Fruit fly (Drosophila melanogaster) whole organism, prepupa: Measurements from ENCODE around the gene CG3224.

Source experiments
- Blimp-1 ChIP-seq: fragments of 200-800 bp; sonication (Bioruptor generic); optimal IDR thresholded peaks from 3 replicates; lab custom pipeline; 2017; ENCODE audit warnings: missing biosample characterization, missing genetic modification characterization, mild to moderate bottlenecking, moderate library complexity, missing genetic modification reagents
- CG10631 ChIP-seq: fragments of 200-800 bp; sonication (Bioruptor generic); optimal IDR thresholded peaks from 2 replicates; lab custom pipeline; 2016; ENCODE audit warnings: missing biosample characterization, missing genetic modification characterization
- CG10669 ChIP-seq: fragments of 200-800 bp; sonication (Bioruptor generic); optimal IDR thresholded peaks from 3 replicates; lab custom pipeline; 2018; ENCODE audit warnings: missing biosample characterization, mild to moderate bottlenecking, missing genetic modification characterization, moderate library complexity
- CG11294 ChIP-seq: fragments of 200-800 bp; sonication (Bioruptor generic); IDR thresholded peaks from 2 replicates; pipeline ENCODE4 v1.3.6; 2022; ENCODE audit warnings: missing biosample characterization, missing genetic modification characterization
- CG11762 ChIP-seq: fragments of 200-800 bp; sonication (Bioruptor generic); optimal IDR thresholded peaks from 3 replicates; lab custom pipeline; 2016; ENCODE audit warnings: missing biosample characterization, missing genetic modification characterization; ENCODE audit not compliant: insufficient read depth
- CG11902 ChIP-seq: fragments of 200-800 bp; sonication (Bioruptor generic); optimal IDR thresholded peaks from 3 replicates; lab custom pipeline; 2016; ENCODE audit warnings: missing biosample characterization, missing genetic modification characterization
- CG15336 ChIP-seq: fragments of 200-800 bp; sonication (Bioruptor generic); IDR thresholded peaks from 2 replicates; pipeline ENCODE4 v1.3.6; 2022; ENCODE audit warnings: missing biosample characterization, missing genetic modification characterization
- CG1621 ChIP-seq: fragments of 200-800 bp; sonication (Bioruptor generic); optimal IDR thresholded peaks from 3 replicates; lab custom pipeline; 2018; ENCODE audit warnings: missing biosample characterization, mild to moderate bottlenecking, missing genetic modification characterization
- CG16779 ChIP-seq: fragments of 200-800 bp; sonication (Bioruptor generic); optimal IDR thresholded peaks from 3 replicates; lab custom pipeline; 2017; ENCODE audit warnings: missing biosample characterization, mild to moderate bottlenecking, missing genetic modification characterization
- CG3032 ChIP-seq: fragments of 200-800 bp; optimal IDR thresholded peaks from 2 replicates; lab custom pipeline; 2019; ENCODE audit warnings: missing biosample characterization, mild to moderate bottlenecking, missing genetic modification characterization, moderate library complexity
- CG31627 ChIP-seq: fragments of 200-800 bp; sonication (Bioruptor generic); optimal IDR thresholded peaks from 3 replicates; lab custom pipeline; 2016; ENCODE audit warnings: missing biosample characterization, missing genetic modification characterization
- CG34406 ChIP-seq: fragments of 200-800 bp; sonication (Bioruptor generic); optimal IDR thresholded peaks from 3 replicates; lab custom pipeline; 2016; ENCODE audit warnings: missing biosample characterization, missing genetic modification characterization
- CG3919 ChIP-seq: fragments of 200-800 bp; sonication (Bioruptor generic); optimal IDR thresholded peaks from 3 replicates; lab custom pipeline; 2016; ENCODE audit warnings: missing biosample characterization, missing genetic modification characterization
- CG4318 ChIP-seq: fragments of 200-800 bp; sonication (Bioruptor generic); optimal IDR thresholded peaks from 3 replicates; lab custom pipeline; 2017; ENCODE audit warnings: missing biosample characterization, mild to moderate bottlenecking, missing genetic modification characterization
- CG6163 ChIP-seq: fragments of 200-800 bp; sonication (Bioruptor generic); IDR thresholded peaks from 3 replicates; pipeline ENCODE4 v1.3.6; 2022; ENCODE audit warnings: missing biosample characterization, missing genetic modification characterization
- CG6276 ChIP-seq: fragments of 200-800 bp; sonication (Bioruptor generic); optimal IDR thresholded peaks from 2 replicates; lab custom pipeline; 2017; ENCODE audit warnings: missing biosample characterization, mild to moderate bottlenecking, missing genetic modification characterization
- CG6792 ChIP-seq: fragments of 200-800 bp; sonication (Bioruptor generic); optimal IDR thresholded peaks from 3 replicates; lab custom pipeline; 2016; ENCODE audit warnings: missing biosample characterization, missing genetic modification characterization
- CG6808 ChIP-seq: fragments of 200-800 bp; sonication (Bioruptor generic); optimal IDR thresholded peaks from 3 replicates; lab custom pipeline; 2017; ENCODE audit warnings: missing biosample characterization, missing genetic modification characterization, mild to moderate bottlenecking, moderate library complexity, missing genetic modification reagents
- CG6854 ChIP-seq: fragments of 200-800 bp; sonication (Bioruptor generic); optimal IDR thresholded peaks from 2 replicates; lab custom pipeline; 2017; ENCODE audit warnings: missing biosample characterization, mild to moderate bottlenecking, missing genetic modification characterization
- CG7368 ChIP-seq: fragments of 200-800 bp; sonication (Bioruptor generic); optimal IDR thresholded peaks from 3 replicates; lab custom pipeline; 2016; ENCODE audit warnings: missing biosample characterization, missing genetic modification characterization
- CG8119 ChIP-seq: fragments of 200-800 bp; sonication (Bioruptor generic); IDR thresholded peaks from 3 replicates; pipeline ENCODE4 v1.3.6; 2022; ENCODE audit warnings: missing biosample characterization, missing genetic modification characterization
- CG8319 ChIP-seq: fragments of 200-800 bp; sonication (Bioruptor generic); optimal IDR thresholded peaks from 3 replicates; lab custom pipeline; 2016; ENCODE audit warnings: missing biosample characterization, missing genetic modification characterization
- CG8632 ChIP-seq: fragments of 200-800 bp; sonication (Bioruptor generic); optimal IDR thresholded peaks from 3 replicates; lab custom pipeline; 2016; ENCODE audit warnings: missing biosample characterization, missing genetic modification characterization
- CG9139 ChIP-seq: fragments of 200-800 bp; sonication (Bioruptor generic); optimal IDR thresholded peaks from 3 replicates; lab custom pipeline; 2017; ENCODE audit warnings: missing biosample characterization, mild to moderate bottlenecking, missing genetic modification characterization
- Eip93F ChIP-seq: fragments of 200-800 bp; sonication (Bioruptor generic); optimal IDR thresholded peaks from 2 replicates; lab custom pipeline; 2016; ENCODE audit warnings: missing biosample characterization, mild to moderate bottlenecking, missing genetic modification characterization
- Gug ChIP-seq: fragments of 200-800 bp; sonication (Bioruptor generic); IDR thresholded peaks from 2 replicates; pipeline ENCODE4 v1.3.6; 2022; ENCODE audit warnings: missing biosample characterization, missing genetic modification characterization
- Hr39 ChIP-seq: fragments of 200-800 bp; sonication (Bioruptor generic); optimal IDR thresholded peaks from 2 replicates; lab custom pipeline; 2016; ENCODE audit warnings: missing biosample characterization, missing genetic modification characterization
- Lpt ChIP-seq: fragments of 200-800 bp; sonication (Bioruptor generic); optimal IDR thresholded peaks from 3 replicates; lab custom pipeline; 2016; ENCODE audit warnings: missing biosample characterization, missing genetic modification characterization
- Met ChIP-seq: fragments of 200-800 bp; sonication (Bioruptor generic); optimal IDR thresholded peaks from 3 replicates; lab custom pipeline; 2016; ENCODE audit warnings: missing biosample characterization, missing genetic modification characterization
- OdsH ChIP-seq: fragments of 200-800 bp; sonication (Bioruptor generic); optimal IDR thresholded peaks from 3 replicates; lab custom pipeline; 2016; ENCODE audit warnings: missing biosample characterization, missing genetic modification characterization
- Sox14 ChIP-seq: fragments of 200-800 bp; sonication (Bioruptor generic); optimal IDR thresholded peaks from 3 replicates; lab custom pipeline; 2016; ENCODE audit warnings: missing biosample characterization, missing genetic modification characterization
- Sox15 ChIP-seq: fragments of 200-800 bp; sonication (Bioruptor generic); optimal IDR thresholded peaks from 3 replicates; lab custom pipeline; 2016; ENCODE audit warnings: missing biosample characterization, missing genetic modification characterization
- achi ChIP-seq: fragments of 200-800 bp; sonication (Bioruptor generic); optimal IDR thresholded peaks from 3 replicates; lab custom pipeline; 2016; ENCODE audit warnings: missing biosample characterization, missing genetic modification characterization
- acj6 ChIP-seq: fragments of 200-800 bp; sonication (Bioruptor generic); optimal IDR thresholded peaks from 3 replicates; lab custom pipeline; 2016; ENCODE audit warnings: missing biosample characterization, missing genetic modification characterization
- cyc ChIP-seq: fragments of 200-800 bp; sonication (Bioruptor generic); optimal IDR thresholded peaks from 3 replicates; lab custom pipeline; 2016; ENCODE audit warnings: missing biosample characterization, missing genetic modification characterization
- dac ChIP-seq: fragments of 200-800 bp; sonication (Bioruptor generic); optimal IDR thresholded peaks from 2 replicates; lab custom pipeline; 2017; ENCODE audit warnings: missing biosample characterization, mild to moderate bottlenecking, missing genetic modification characterization
- dsx ChIP-seq: fragments of 200-800 bp; optimal IDR thresholded peaks from 3 replicates; lab custom pipeline; 2019; ENCODE audit warnings: missing biosample characterization, mild to moderate bottlenecking, missing genetic modification characterization, moderate library complexity; ENCODE audit not compliant: poor library complexity, severe bottlenecking
- eg ChIP-seq: fragments of 200-800 bp; sonication (Bioruptor generic); IDR thresholded peaks from 3 replicates; pipeline ENCODE4 v1.3.6; 2022; ENCODE audit warnings: missing biosample characterization, missing genetic modification characterization
- esn ChIP-seq: fragments of 200-800 bp; sonication (Bioruptor generic); optimal IDR thresholded peaks from 2 replicates; lab custom pipeline; 2016; ENCODE audit warnings: missing biosample characterization, mild to moderate bottlenecking, missing genetic modification characterization, moderate library complexity
- fd59A ChIP-seq: fragments of 200-800 bp; sonication (Bioruptor generic); optimal IDR thresholded peaks from 2 replicates; lab custom pipeline; 2017; ENCODE audit warnings: missing biosample characterization, mild to moderate bottlenecking, missing genetic modification characterization, missing genetic modification reagents
- net ChIP-seq: fragments of 200-800 bp; sonication (Bioruptor generic); optimal IDR thresholded peaks from 3 replicates; lab custom pipeline; 2016; ENCODE audit warnings: missing biosample characterization, missing genetic modification characterization
- pdm3 ChIP-seq: fragments of 200-800 bp; sonication (Bioruptor generic); optimal IDR thresholded peaks from 3 replicates; lab custom pipeline; 2016; ENCODE audit warnings: missing biosample characterization, missing genetic modification characterization
- salr ChIP-seq, 2 experiments: fragments of 200-800 bp; sonication (Bioruptor generic); optimal IDR thresholded peaks; 3 replicates each; lab custom pipeline; 2016 to 2018; ENCODE audit warnings: missing biosample characterization in 2 of 2, missing genetic modification characterization in 2 of 2, mild to moderate bottlenecking in 1 of 2
- spab ChIP-seq: fragments of 200-800 bp; sonication (Bioruptor generic); optimal IDR thresholded peaks from 2 replicates; lab custom pipeline; 2017; ENCODE audit warnings: missing biosample characterization, mild to moderate bottlenecking, missing genetic modification characterization, missing genetic modification reagents
- ss ChIP-seq, 2 experiments: fragments of 200-800 bp; sonication (Bioruptor generic); optimal IDR thresholded peaks; 2 replicates in 1 of 2; 3 replicates in 1 of 2; lab custom pipeline; 2017 to 2018; ENCODE audit warnings: mild to moderate bottlenecking in 2 of 2, missing biosample characterization in 2 of 2, missing genetic modification characterization in 2 of 2, moderate library complexity in 1 of 2
- svp ChIP-seq: fragments of 200-800 bp; sonication (Bioruptor generic); peaks from one replicate; lab custom pipeline; 2016; ENCODE audit warnings: missing biosample characterization, missing genetic modification characterization
- topi ChIP-seq: fragments of 200-800 bp; sonication (Bioruptor generic); optimal IDR thresholded peaks from 3 replicates; lab custom pipeline; 2016; ENCODE audit warnings: missing biosample characterization, missing genetic modification characterization
- vri ChIP-seq: fragments of 200-800 bp; sonication (Bioruptor generic); optimal IDR thresholded peaks from 3 replicates; lab custom pipeline; 2016; ENCODE audit warnings: missing biosample characterization, mild to moderate bottlenecking, missing genetic modification characterization

The CG3224 gene

DNA sequence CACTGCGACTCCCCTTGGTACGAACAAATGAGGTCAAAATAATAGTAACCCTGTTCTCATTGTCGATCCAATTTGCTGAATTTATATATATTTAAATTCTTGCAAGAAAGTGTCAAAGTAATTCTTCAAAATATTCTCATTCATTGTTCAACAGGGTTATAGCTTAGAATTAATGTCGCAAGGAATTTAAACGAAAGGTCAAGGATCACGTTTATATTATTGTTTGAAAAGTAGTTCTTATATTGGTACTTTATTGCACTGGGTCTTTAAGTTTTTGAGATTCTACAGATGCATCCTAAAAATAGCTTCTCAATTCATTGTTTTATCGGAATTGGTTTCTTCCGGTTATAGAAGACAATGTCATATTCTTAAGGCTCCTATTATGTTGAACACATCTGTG lies 42.7 kb upstream of the CG3224 start (continued):
- TF ChIP-seq salr (GFP tag; optimal IDR thresholded peaks at IDR 0.05; lab: Kevin White, UChicago) (peak in 1 of 2 experiments; percentile 34), ss (GFP tag; optimal IDR thresholded peaks at IDR 0.05; lab: Kevin White, UChicago) (peak; percentile 26 to 55), Eip93F (GFP tag; lab: Kevin White, UChicago) (no peak), CG11902 (GFP tag; lab: Kevin White, UChicago) (no peak), acj6 (GFP tag; lab: Kevin White, UChicago) (peak; percentile 30), svp (GFP tag; lab: Kevin White, UChicago) (peak; percentile 28), CG3032 (tag; lab: Kevin White, UChicago) (peak; percentile 18), CG11294 (no peak), fd59A (GFP tag; lab: Kevin White, UChicago) (peak; percentile 47), CG10669 (GFP tag; lab: Kevin White, UChicago) (peak; percentile 29), CG6792 (GFP tag; lab: Kevin White, UChicago) (no peak), Sox15 (GFP tag; lab: Kevin White, UChicago) (no peak), CG4318 (GFP tag; lab: Kevin White, UChicago) (peak; percentile 13), dsx (GFP tag; lab: Kevin White, UChicago) (no peak), spab (peak; percentile 37), CG8119 (GFP tag; lab: Robert Waterston, UW) (no peak), CG6808 (GFP tag; lab: Kevin White, UChicago) (peak; percentile 52), Met (GFP tag; lab: Kevin White, UChicago) (no peak), CG8632 (no peak), Gug (GFP tag; lab: Robert Waterston, UW) (no peak), OdsH (GFP tag; lab: Kevin White, UChicago) (peak; percentile 19), Hr39 (GFP tag; lab: Kevin White, UChicago) (no peak), Blimp-1 (no peak), cyc (GFP tag; lab: Kevin White, UChicago) (no peak), CG9139 (GFP tag; lab: Kevin White, UChicago) (no peak), CG1621 (tag; lab: Kevin White, UChicago) (no peak), esn (GFP tag; lab: Kevin White, UChicago) (peak; percentile 13), Sox14 (GFP tag; lab: Kevin White, UChicago) (peak; percentile 26), dac (GFP tag; lab: Kevin White, UChicago) (no peak), CG6854 (no peak), CG10631 (GFP tag; lab: Kevin White, UChicago) (peak; percentile 48)

- TF ChIP-seq dac (GFP tag; lab: Kevin White, UChicago), result no peak
- peak; percentile 27; the same call in 1 of the 3 replicates for TF ChIP-seq CG8119 (GFP tag; lab: Robert Waterston, UW)
- no peak for TF ChIP-seq CG6792 (GFP tag; lab: Kevin White, UChicago)
- peak; percentile 2 for TF ChIP-seq CG10669 (GFP tag; lab: Kevin White, UChicago)
- TF ChIP-seq CG6854, result no peak
- no peak for TF ChIP-seq Met (GFP tag; lab: Kevin White, UChicago)
- no peak for TF ChIP-seq Blimp-1
- 0 out of 2 replicates have a peak, but pooled peaks have one; percentile 20 for TF ChIP-seq CG15336 (GFP tag; lab: Robert Waterston, UW)
- no peak for TF ChIP-seq CG8632
- peak; percentile 39 for TF ChIP-seq pdm3 (GFP tag; lab: Kevin White, UChicago)
- TF ChIP-seq vri (GFP tag; lab: Kevin White, UChicago), result no peak
- no peak; the same call in 2 of the 3 replicates for TF ChIP-seq CG6163 (GFP tag; lab: Robert Waterston, UW)
- no peak for TF ChIP-seq Lpt (GFP tag; lab: Kevin White, UChicago)
- peak; percentile 11 for TF ChIP-seq OdsH (GFP tag; lab: Kevin White, UChicago)
- peak; percentile 28 for TF ChIP-seq CG4318 (GFP tag; lab: Kevin White, UChicago)
- TF ChIP-seq dsx (GFP tag; lab: Kevin White, UChicago), result no peak
- no peak for TF ChIP-seq CG31627 (GFP tag; lab: Kevin White, UChicago)
- TF ChIP-seq Eip93F (GFP tag; lab: Kevin White, UChicago), result no peak
- TF ChIP-seq CG1621 (tag; lab: Kevin White, UChicago), result no peak
- no peak for TF ChIP-seq CG16779
- TF ChIP-seq svp (GFP tag; lab: Kevin White, UChicago), result no peak
- no peak for TF ChIP-seq CG8319 (GFP tag; lab: Kevin White, UChicago)
- TF ChIP-seq CG3919 (GFP tag; lab: Kevin White, UChicago), result no peak
- no peak for TF ChIP-seq CG7368 (GFP tag; lab: Kevin White, UChicago)
- TF ChIP-seq CG6276 (GFP tag; lab: Kevin White, UChicago), result peak; percentile 6
- no peak for TF ChIP-seq CG34406 (GFP tag; lab: Kevin White, UChicago)
- TF ChIP-seq salr (GFP tag; optimal IDR thresholded peaks at IDR 0.05; lab: Kevin White, UChicago), result peak in 1 of 2 experiments; percentile 36
- no peak for TF ChIP-seq CG11762 (GFP tag; lab: Kevin White, UChicago)
- no peak for TF ChIP-seq achi (GFP tag; lab: Kevin White, UChicago)
- no peak for TF ChIP-seq net (GFP tag; lab: Kevin White, UChicago)
- no peak for TF ChIP-seq topi
- no peak for TF ChIP-seq eg (GFP tag; lab: Robert Waterston, UW)
- peak; percentile 11 for TF ChIP-seq Sox14 (GFP tag; lab: Kevin White, UChicago)
Measured at dm6 chrX:6703237-6703636, 42.0 kb upstream of the CG3224 start.
